Fruit fly (Drosophila melanogaster): Measurements from ENCODE around the gene CG44422.

Gene CG44422

dm6 chrX:11350505-11351327, 48.1 kb upstream of the CG44422 start, which contains the start of gene CG1737 (continued):
- TF ChIP-seq CG10543 (GFP tag; optimal IDR thresholded peaks at IDR 0.05) = peak; percentile 28
- TF ChIP-seq E2f1 (GFP tag; IDR thresholded peaks at IDR 0.05) = no peak
- 0 out of 2 replicates have a peak, but pooled peaks have one; percentile 17 for TF ChIP-seq CG32767 (GFP tag; IDR thresholded peaks at IDR 0.05)
- no peak for TF ChIP-seq CG6683 (GFP tag; optimal IDR thresholded peaks at IDR 0.05)
- peak; percentile 28 to 72 for TF ChIP-seq Trl (optimal IDR thresholded peaks at IDR 0.05)
- TF ChIP-seq Trl (GFP tag; optimal IDR thresholded peaks at IDR 0.05) = no peak
- no peak for TF ChIP-seq abd-A (tag; optimal IDR thresholded peaks at IDR 0.05)
- peak; percentile 27 for TF ChIP-seq CrebB (tag; optimal IDR thresholded peaks at IDR 0.05)
- TF ChIP-seq CG1603 (tag; optimal IDR thresholded peaks at IDR 0.05) = peak; percentile 1
- no peak for TF ChIP-seq pan (optimal IDR thresholded peaks at IDR 0.05)
- no peak for TF ChIP-seq pan (GFP tag; optimal IDR thresholded peaks at IDR 0.05 in 1 of 2, IDR thresholded peaks at IDR 0.05 in 1 of 2)
- TF ChIP-seq CG7271 (tag; optimal IDR thresholded peaks at IDR 0.05) = no peak
- peak; percentile 3 for TF ChIP-seq CG18619 (GFP tag; optimal IDR thresholded peaks at IDR 0.05)
- peak; percentile 39; the same call in 1 of the 3 replicates for TF ChIP-seq CG11456 (GFP tag; IDR thresholded peaks at IDR 0.05)
- 0 out of 3 replicates have a peak, but pooled peaks have one; percentile 21 for TF ChIP-seq CG2199 (GFP tag; IDR thresholded peaks at IDR 0.05)
- TF ChIP-seq CG7928 (GFP tag; optimal IDR thresholded peaks at IDR 0.05) = no peak
- peak; percentile 11 for TF ChIP-seq bcd (GFP tag; optimal IDR thresholded peaks at IDR 0.05)
- TF ChIP-seq usp (GFP tag; optimal IDR thresholded peaks at IDR 0.05) = no peak
- no peak for TF ChIP-seq BtbVII (GFP tag; optimal IDR thresholded peaks at IDR 0.05)
- peak; percentile 1 for TF ChIP-seq gfzf (GFP tag; optimal IDR thresholded peaks at IDR 0.05)
- no peak for TF ChIP-seq btn (GFP tag; optimal IDR thresholded peaks at IDR 0.05)
- TF ChIP-seq CG3847 (GFP tag; IDR thresholded peaks at IDR 0.05) = 0 out of 2 replicates have a peak, but pooled peaks have one; percentile 7
- TF ChIP-seq Scr (GFP tag; IDR thresholded peaks at IDR 0.05; ENCODE audit: partially characterized antibody) = peak; percentile 33; the same call in 1 of the 2 replicates
- no peak for TF ChIP-seq ash1 (GFP tag; optimal IDR thresholded peaks at IDR 0.05)
- peak; percentile 27; the same call in 1 of the 2 replicates for TF ChIP-seq ssp (GFP tag; IDR thresholded peaks at IDR 0.05)
- no peak for TF ChIP-seq HLH4C (GFP tag; IDR thresholded peaks at IDR 0.05; ENCODE audit: partially characterized antibody)
- peak; percentile 86 for TF ChIP-seq sqz (GFP tag; optimal IDR thresholded peaks at IDR 0.05)
- TF ChIP-seq kay (GFP tag; optimal IDR thresholded peaks at IDR 0.05) = no peak
- peak; percentile 12 for TF ChIP-seq Antp (GFP tag; optimal IDR thresholded peaks at IDR 0.05)
- no peak for TF ChIP-seq CG14441 (GFP tag; IDR thresholded peaks at IDR 0.05)
- TF ChIP-seq CG13894 (tag; optimal IDR thresholded peaks at IDR 0.05) = peak; percentile 2
- TF ChIP-seq CG2120 (GFP tag; optimal IDR thresholded peaks at IDR 0.05) = peak; percentile 10
- no peak for TF ChIP-seq tgo (GFP tag; IDR thresholded peaks at IDR 0.05)
- TF ChIP-seq CG7786 (GFP tag; optimal IDR thresholded peaks at IDR 0.05) = peak; percentile 37
- TF ChIP-seq amos (GFP tag; IDR thresholded peaks at IDR 0.05; ENCODE audit: partially characterized antibody) = 0 out of 2 replicates have a peak, but pooled peaks have one; percentile 8
- TF ChIP-seq lmd (GFP tag; IDR thresholded peaks at IDR 0.05) = no peak
- peak; percentile 40 for TF ChIP-seq Sry-δ (GFP tag; optimal IDR thresholded peaks at IDR 0.05)
- peak; percentile 37; the same call in 1 of the 2 replicates for TF ChIP-seq E2f2 (GFP tag; IDR thresholded peaks at IDR 0.05)
- TF ChIP-seq Hr3 (GFP tag; optimal IDR thresholded peaks at IDR 0.05) = no peak
- peak; percentile 44 for TF ChIP-seq sens (GFP tag)
- peak; percentile 8 for TF ChIP-seq Dp (GFP tag; optimal IDR thresholded peaks at IDR 0.05)
- peak; percentile 20 for TF ChIP-seq tin (GFP tag; optimal IDR thresholded peaks at IDR 0.05)
- TF ChIP-seq h (optimal IDR thresholded peaks at IDR 0.05) = no peak
- peak; percentile 11 for TF ChIP-seq HmgZ (tag; optimal IDR thresholded peaks at IDR 0.05)
- peak; percentile 47; the same call in 1 of the 3 replicates for TF ChIP-seq ken (GFP tag; IDR thresholded peaks at IDR 0.05)
- no peak for TF ChIP-seq hkb (optimal IDR thresholded peaks at IDR 0.05)
- no peak for TF ChIP-seq hkb (GFP tag; IDR thresholded peaks at IDR 0.05)
- peak; percentile 34 for TF ChIP-seq Nf-YC (tag; optimal IDR thresholded peaks at IDR 0.05)
- TF ChIP-seq CG4282 (GFP tag; optimal IDR thresholded peaks at IDR 0.05) = no peak
- no peak for TF ChIP-seq Camta (GFP tag; optimal IDR thresholded peaks at IDR 0.05)
- 0 out of 2 replicates have a peak, but pooled peaks have one; percentile 16 for TF ChIP-seq Xrp1 (GFP tag; IDR thresholded peaks at IDR 0.05)
